Fruit fly (Drosophila melanogaster) whole organism, prepupa: ENCODE measurements around the gene Spn28Da.

Experiments used
- CG32006 ChIP-seq: fragments of 200-800 bp; sonication (Bioruptor generic); optimal IDR thresholded peaks from 3 replicates; lab custom pipeline; 2017; ENCODE audit warnings: missing biosample characterization, mild to moderate bottlenecking, missing genetic modification characterization
- CG6792 ChIP-seq: fragments of 200-800 bp; sonication (Bioruptor generic); optimal IDR thresholded peaks from 3 replicates; lab custom pipeline; 2016; ENCODE audit warnings: missing biosample characterization, missing genetic modification characterization
- Eip78C ChIP-seq: fragments of 200-800 bp; sonication (Bioruptor generic); peaks from one replicate; lab custom pipeline; 2016; ENCODE audit warnings: missing biosample characterization, missing genetic modification characterization
- Eip93F ChIP-seq: fragments of 200-800 bp; sonication (Bioruptor generic); optimal IDR thresholded peaks from 2 replicates; lab custom pipeline; 2016; ENCODE audit warnings: missing biosample characterization, mild to moderate bottlenecking, missing genetic modification characterization
- Met ChIP-seq: fragments of 200-800 bp; sonication (Bioruptor generic); optimal IDR thresholded peaks from 3 replicates; lab custom pipeline; 2016; ENCODE audit warnings: missing biosample characterization, missing genetic modification characterization
- OdsH ChIP-seq: fragments of 200-800 bp; sonication (Bioruptor generic); optimal IDR thresholded peaks from 3 replicates; lab custom pipeline; 2016; ENCODE audit warnings: missing biosample characterization, missing genetic modification characterization
- achi ChIP-seq: fragments of 200-800 bp; sonication (Bioruptor generic); optimal IDR thresholded peaks from 3 replicates; lab custom pipeline; 2016; ENCODE audit warnings: missing biosample characterization, missing genetic modification characterization
- cyc ChIP-seq: fragments of 200-800 bp; sonication (Bioruptor generic); optimal IDR thresholded peaks from 3 replicates; lab custom pipeline; 2016; ENCODE audit warnings: missing biosample characterization, missing genetic modification characterization
- salr ChIP-seq, 2 experiments: fragments of 200-800 bp; sonication (Bioruptor generic); optimal IDR thresholded peaks; 3 replicates each; lab custom pipeline; 2016 to 2018; ENCODE audit warnings: missing biosample characterization in 2 of 2, missing genetic modification characterization in 2 of 2, mild to moderate bottlenecking in 1 of 2

DNA sequence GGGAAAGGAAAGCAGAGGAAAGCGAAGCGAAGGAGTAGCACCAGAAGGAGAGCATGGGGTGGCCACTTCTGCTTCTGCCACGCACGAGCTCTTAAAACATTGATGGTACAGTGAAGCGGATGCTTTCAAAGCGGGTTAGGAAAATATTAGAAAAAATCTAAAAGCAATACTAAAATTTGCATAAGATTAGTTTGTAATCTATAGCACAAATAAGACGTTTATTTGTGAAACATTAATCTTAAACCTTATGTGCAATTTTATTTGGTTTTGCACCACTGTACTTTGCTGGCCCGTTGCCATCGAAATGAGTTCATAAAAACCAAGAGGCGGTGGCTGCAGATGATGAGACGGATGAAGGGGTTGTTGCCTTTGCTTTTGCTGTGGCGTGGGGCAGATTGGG is 36.5 kb upstream of the Spn28Da start:
- peak; percentile 95 for TF ChIP-seq OdsH (GFP tag; lab: Kevin White, UChicago)
- peak; percentile 66 for TF ChIP-seq Eip93F (GFP tag; lab: Kevin White, UChicago)
- peak; percentile 98 for TF ChIP-seq CG32006
- TF ChIP-seq Met (GFP tag; lab: Kevin White, UChicago) = peak; percentile 92
- peak; percentile 99 for TF ChIP-seq Eip78C
- peak; percentile 87 for TF ChIP-seq cyc (GFP tag; lab: Kevin White, UChicago)
- peak; percentile 90 to 97 for TF ChIP-seq salr (GFP tag; optimal IDR thresholded peaks at IDR 0.05; lab: Kevin White, UChicago)
- peak; percentile 96 for TF ChIP-seq achi (GFP tag; lab: Kevin White, UChicago)
- TF ChIP-seq CG6792 = peak; percentile 94
